Fruit fly (Drosophila melanogaster): ENCODE results near the gene CG12155.

The CG12155 gene

dm6 chrX:7721905-7722304, 6.7 kb upstream of the CG12155 start, which contains the start of gene Hira (continued):
- peak; percentile 21 for TF ChIP-seq CG12659 (GFP tag; optimal IDR thresholded peaks at IDR 0.05)
- no peak for TF ChIP-seq Asciz (GFP tag; optimal IDR thresholded peaks at IDR 0.05)
- no peak for TF ChIP-seq Atf-2 (GFP tag; optimal IDR thresholded peaks at IDR 0.05)
- peak; percentile 91 for TF ChIP-seq zen2 (GFP tag; IDR thresholded peaks at IDR 0.05; ENCODE audit: partially characterized antibody)
- peak; percentile 88 for TF ChIP-seq Dll (GFP tag; IDR thresholded peaks at IDR 0.05; ENCODE audit: partially characterized antibody)
- TF ChIP-seq Oli (tag; optimal IDR thresholded peaks at IDR 0.05) = no peak
- TF ChIP-seq fd64A (GFP tag; optimal IDR thresholded peaks at IDR 0.05) = no peak
- no peak for TF ChIP-seq org-1 (GFP tag; optimal IDR thresholded peaks at IDR 0.05)
- no peak for TF ChIP-seq ftz-f1 (GFP tag; optimal IDR thresholded peaks at IDR 0.05)
- TF ChIP-seq CG9609 (GFP tag; optimal IDR thresholded peaks at IDR 0.05) = no peak
- TF ChIP-seq dati (GFP tag; IDR thresholded peaks at IDR 0.05) = no peak
- no peak for TF ChIP-seq Ptx1 (GFP tag; IDR thresholded peaks at IDR 0.05)
- TF ChIP-seq CG10654 (GFP tag; optimal IDR thresholded peaks at IDR 0.05) = no peak
- TF ChIP-seq ssp (GFP tag; IDR thresholded peaks at IDR 0.05) = no peak
- no peak for TF ChIP-seq CG8089 (GFP tag; optimal IDR thresholded peaks at IDR 0.05)
- TF ChIP-seq Fer2 (tag; optimal IDR thresholded peaks at IDR 0.05) = no peak
- peak; percentile 1 for TF ChIP-seq YL-1 (GFP tag; optimal IDR thresholded peaks at IDR 0.05)
- no peak for TF ChIP-seq Hey (tag; optimal IDR thresholded peaks at IDR 0.05)
- no peak for TF ChIP-seq zfh2 (GFP tag; optimal IDR thresholded peaks at IDR 0.05)
- TF ChIP-seq B-H2 (GFP tag; optimal IDR thresholded peaks at IDR 0.05) = peak; percentile 14
- TF ChIP-seq repo (GFP tag; optimal IDR thresholded peaks at IDR 0.05) = no peak
- no peak for TF ChIP-seq CG7928 (GFP tag; optimal IDR thresholded peaks at IDR 0.05)
- TF ChIP-seq odd (GFP tag; optimal IDR thresholded peaks at IDR 0.05) = no peak
- TF ChIP-seq vnd (GFP tag; IDR thresholded peaks at IDR 0.05; ENCODE audit: partially characterized antibody) = peak; percentile 83
- no peak for TF ChIP-seq CG3407 (GFP tag; optimal IDR thresholded peaks at IDR 0.05)
- no peak for TF ChIP-seq ara (GFP tag; IDR thresholded peaks at IDR 0.05)
- TF ChIP-seq CG33213 (GFP tag; optimal IDR thresholded peaks at IDR 0.05) = peak; percentile 44
- peak; percentile 82 for TF ChIP-seq hbn (GFP tag; IDR thresholded peaks at IDR 0.05; ENCODE audit: partially characterized antibody)
- TF ChIP-seq peb (GFP tag; IDR thresholded peaks at IDR 0.05) = no peak
- no peak for TF ChIP-seq sr (GFP tag; IDR thresholded peaks at IDR 0.05)
- no peak for TF ChIP-seq z (GFP tag; IDR thresholded peaks at IDR 0.05)
- TF ChIP-seq bab2 (GFP tag; optimal IDR thresholded peaks at IDR 0.05) = no peak
- TF ChIP-seq unpg (GFP tag; optimal IDR thresholded peaks at IDR 0.05) = no peak
- TF ChIP-seq Myb (GFP tag; optimal IDR thresholded peaks at IDR 0.05) = peak; percentile 30
- TF ChIP-seq CG11723 (GFP tag; optimal IDR thresholded peaks at IDR 0.05) = no peak
- TF ChIP-seq zfh1 (GFP tag; IDR thresholded peaks at IDR 0.05) = no peak
- TF ChIP-seq CG13296 (GFP tag; optimal IDR thresholded peaks at IDR 0.05) = no peak
- no peak for TF ChIP-seq Fer3 (tag; optimal IDR thresholded peaks at IDR 0.05)
- peak; percentile 69 for TF ChIP-seq CG15514 (GFP tag; optimal IDR thresholded peaks at IDR 0.05)
- no peak for TF ChIP-seq D (optimal IDR thresholded peaks at IDR 0.05)
- no peak for TF ChIP-seq D (GFP tag; optimal IDR thresholded peaks at IDR 0.05)
- TF ChIP-seq pb (GFP tag; optimal IDR thresholded peaks at IDR 0.05) = no peak
- TF ChIP-seq Doc3 (GFP tag; IDR thresholded peaks at IDR 0.05; ENCODE audit: partially characterized antibody) = peak; percentile 77
- no peak for TF ChIP-seq CG4282 (GFP tag; optimal IDR thresholded peaks at IDR 0.05)
- TF ChIP-seq wdn (GFP tag; IDR thresholded peaks at IDR 0.05) = no peak
- TF ChIP-seq CG31224 (GFP tag; IDR thresholded peaks at IDR 0.05) = no peak
- peak; percentile 84 for TF ChIP-seq CG16813 (GFP tag; IDR thresholded peaks at IDR 0.05; ENCODE audit: partially characterized antibody)
- peak; percentile 88 for TF ChIP-seq unc-4 (GFP tag; IDR thresholded peaks at IDR 0.05; ENCODE audit: partially characterized antibody)
- no peak for TF ChIP-seq Dip2 (GFP tag; IDR thresholded peaks at IDR 0.05)
- TF ChIP-seq sd (tag; optimal IDR thresholded peaks at IDR 0.05) = no peak
- no peak for TF ChIP-seq CG32772 (GFP tag; IDR thresholded peaks at IDR 0.05)
- no peak for TF ChIP-seq CkIIα-i1 (GFP tag; IDR thresholded peaks at IDR 0.05)

All from whole organism, embryonic.